Worm (Caenorhabditis elegans): ENCODE data around the gene C25F9.5.

DNA sequence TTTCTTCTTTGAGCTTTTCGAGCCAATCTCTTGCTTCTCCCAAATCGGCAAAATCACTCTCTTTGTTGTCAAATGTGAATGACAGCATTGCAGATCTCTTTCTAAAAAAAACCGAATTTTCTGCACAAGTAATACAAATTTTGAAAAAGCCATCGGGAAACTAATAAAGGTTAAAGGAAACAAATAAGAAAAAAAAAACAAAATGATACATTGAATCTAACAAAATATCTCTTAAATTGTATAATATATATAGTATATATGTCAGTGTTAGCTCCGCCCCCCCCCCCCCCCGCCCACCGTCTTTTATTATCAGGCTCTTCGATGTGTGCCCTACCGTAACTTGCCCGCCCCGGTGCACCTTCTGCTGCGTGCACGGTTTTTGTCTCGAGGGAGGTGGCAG, 22.3 kb upstream of the C25F9.5 start, which contains the start of gene C25F9.11:
- TF ChIP-seq elt-3 (tag; optimal IDR thresholded peaks at IDR 0.05) (no peak), zag-1 (tag; optimal IDR thresholded peaks at IDR 0.05) (no peak), unc-98 (GFP tag; IDR thresholded peaks at IDR 0.05) (no peak), alr-1 (tag; optimal IDR thresholded peaks at IDR 0.05; ENCODE audit: borderline replicate concordance) (no peak), snpc-4 (tag; optimal IDR thresholded peaks at IDR 0.05) (no peak), ztf-4 (tag; optimal IDR thresholded peaks at IDR 0.05) (no peak), sox-4 (tag; optimal IDR thresholded peaks at IDR 0.05) (no peak), ceh-90 (tag; optimal IDR thresholded peaks at IDR 0.05) (no peak), sup-37 (GFP tag; optimal IDR thresholded peaks at IDR 0.05) (no peak), efl-3 (GFP tag; optimal IDR thresholded peaks at IDR 0.05) (no peak), tlp-1 (tag; optimal IDR thresholded peaks at IDR 0.05) (no peak)

Measured in whole organism, L1 larva.